Fruit fly (Drosophila melanogaster) whole organism, embryonic: Measurements from ENCODE around the gene Alp10.

Experiments
- BEAF-32 ChIP-seq: fragments of 200-800 bp; sonication (Bioruptor generic); optimal IDR thresholded peaks from 3 replicates; lab custom pipeline; 2017; ENCODE audit warnings: missing biosample characterization, missing genetic modification characterization, mild to moderate bottlenecking, moderate library complexity, missing genetic modification reagents
- Blimp-1 ChIP-seq: fragments of 200-800 bp; sonication (Bioruptor generic); optimal IDR thresholded peaks from 3 replicates; lab custom pipeline; 2018; ENCODE audit warnings: missing biosample characterization, missing genetic modification characterization, mild to moderate bottlenecking, moderate library complexity, missing genetic modification reagents
- CG10959 ChIP-seq: fragments of 200-800 bp; sonication (Bioruptor generic); IDR thresholded peaks from 2 replicates; pipeline ENCODE4 v1.3.6; 2022; ENCODE audit warnings: missing biosample characterization, missing genetic modification characterization
- CG11093 ChIP-seq: fragments of 200-800 bp; sonication (Bioruptor generic); IDR thresholded peaks from 3 replicates; pipeline ENCODE4 v1.3.6; 2022; ENCODE audit warnings: missing biosample characterization, missing genetic modification characterization
- CG15011 ChIP-seq: fragments of 200-800 bp; sonication (Bioruptor generic); optimal IDR thresholded peaks from 3 replicates; lab custom pipeline; 2018; ENCODE audit warnings: missing biosample characterization, mild to moderate bottlenecking, missing genetic modification characterization
- CG15514 ChIP-seq: fragments of 200-800 bp; sonication (Bioruptor generic); optimal IDR thresholded peaks from 3 replicates; lab custom pipeline; 2017; ENCODE audit warnings: missing biosample characterization, missing genetic modification characterization, mild to moderate bottlenecking, moderate library complexity, missing genetic modification reagents
- CG2116 ChIP-seq: fragments of 200-800 bp; sonication (Bioruptor generic); optimal IDR thresholded peaks from 3 replicates; lab custom pipeline; 2018; ENCODE audit warnings: missing biosample characterization, mild to moderate bottlenecking, missing genetic modification characterization
- CG2712 ChIP-seq: fragments of 200-800 bp; optimal IDR thresholded peaks from 3 replicates; lab custom pipeline; 2019; ENCODE audit warnings: missing biosample characterization, mild to moderate bottlenecking, missing genetic modification characterization, moderate library complexity
- CG2889 ChIP-seq: fragments of 200-800 bp; sonication (Bioruptor generic); IDR thresholded peaks from 3 replicates; pipeline ENCODE4 v1.3.6; 2022; ENCODE audit warnings: missing biosample characterization, missing genetic modification characterization
- CG32772 ChIP-seq: fragments of 200-800 bp; sonication (Bioruptor generic); IDR thresholded peaks from 2 replicates; pipeline ENCODE4 v1.3.6; 2022; ENCODE audit warnings: missing biosample characterization, missing genetic modification characterization
- CG3407 ChIP-seq: fragments of 200-800 bp; sonication (Bioruptor generic); optimal IDR thresholded peaks from 2 replicates; lab custom pipeline; 2018; ENCODE audit warnings: missing biosample characterization, mild to moderate bottlenecking, missing genetic modification characterization
- CG34376 ChIP-seq: fragments of 200-800 bp; sonication (Bioruptor generic); optimal IDR thresholded peaks from 2 replicates; lab custom pipeline; 2018; ENCODE audit warnings: missing biosample characterization, mild to moderate bottlenecking, missing genetic modification characterization
- CG3726 ChIP-seq: fragments of 200-800 bp; sonication (Bioruptor generic); IDR thresholded peaks from 3 replicates; pipeline ENCODE4, ENCODE4 v1.3.6; 2022; ENCODE audit warnings: missing biosample characterization, missing genetic modification characterization
- CG4854 ChIP-seq: fragments of 200-800 bp; sonication (Bioruptor generic); optimal IDR thresholded peaks from 2 replicates; lab custom pipeline; 2016; ENCODE audit warnings: missing biosample characterization, missing genetic modification characterization, inconsistent platforms
- CG5245 ChIP-seq: fragments of 200-800 bp; sonication (Bioruptor generic); optimal IDR thresholded peaks from 3 replicates; lab custom pipeline; 2016; ENCODE audit warnings: missing biosample characterization, missing genetic modification characterization
- CG6689 ChIP-seq: fragments of 200-800 bp; sonication (Bioruptor generic); IDR thresholded peaks from 2 replicates; pipeline ENCODE4 v1.3.6; 2022; ENCODE audit warnings: missing biosample characterization, missing genetic modification characterization
- CG7786 ChIP-seq: fragments of 200-800 bp; sonication (Bioruptor generic); optimal IDR thresholded peaks from 2 replicates; lab custom pipeline; 2016; ENCODE audit warnings: missing biosample characterization, missing genetic modification characterization
- CG7928 ChIP-seq: fragments of 200-800 bp; sonication (Bioruptor generic); optimal IDR thresholded peaks from 2 replicates; lab custom pipeline; 2017; ENCODE audit warnings: missing biosample characterization, mild to moderate bottlenecking, missing genetic modification characterization
- CG8765 ChIP-seq: fragments of 200-800 bp; sonication (Bioruptor generic); IDR thresholded peaks from 2 replicates; pipeline ENCODE4 v1.3.6; 2022; ENCODE audit warnings: missing biosample characterization, missing genetic modification characterization
- CG9797 ChIP-seq: fragments of 200-800 bp; sonication (Bioruptor generic); optimal IDR thresholded peaks from 3 replicates; lab custom pipeline; 2018; ENCODE audit warnings: missing biosample characterization, mild to moderate bottlenecking, missing genetic modification characterization
- Dll ChIP-seq: fragments of 200-800 bp; sonication (Bioruptor generic); IDR thresholded peaks from 4 replicates; pipeline ENCODE4 v1.3.6; 2022; ENCODE audit warnings: missing biosample characterization, missing genetic modification characterization; ENCODE audit not compliant: partially characterized antibody
- H2.0 ChIP-seq: fragments of 200-800 bp; sonication (Bioruptor generic); IDR thresholded peaks from 2 replicates; pipeline ENCODE4 v1.3.6; 2022; ENCODE audit warnings: missing biosample characterization, missing genetic modification characterization
- HLH3B ChIP-seq: fragments of 200-800 bp; sonication (Bioruptor generic); IDR thresholded peaks from 2 replicates; pipeline ENCODE4 v1.3.6; 2022; ENCODE audit warnings: missing biosample characterization, missing genetic modification characterization
- HLH4C ChIP-seq: fragments of 200-800 bp; sonication (Bioruptor generic); IDR thresholded peaks from 3 replicates; pipeline ENCODE4 v1.3.6; 2022; ENCODE audit warnings: missing biosample characterization, missing genetic modification characterization; ENCODE audit not compliant: partially characterized antibody
- HLHmδ ChIP-seq: fragments of 200-800 bp; sonication (Bioruptor generic); optimal IDR thresholded peaks from 2 replicates; lab custom pipeline; 2018; ENCODE audit warnings: missing biosample characterization, mild to moderate bottlenecking, missing genetic modification characterization, moderate library complexity
- Meics ChIP-seq: fragments of 200-800 bp; sonication (Bioruptor generic); optimal IDR thresholded peaks from 2 replicates; lab custom pipeline; 2017; ENCODE audit warnings: missing biosample characterization, mild to moderate bottlenecking, missing genetic modification characterization
- Ptx1 ChIP-seq: fragments of 200-800 bp; sonication (Bioruptor generic); IDR thresholded peaks from 2 replicates; pipeline ENCODE4 v1.3.6; 2022; ENCODE audit warnings: missing biosample characterization, missing genetic modification characterization
- YL-1 ChIP-seq: fragments of 200-800 bp; sonication (Bioruptor generic); optimal IDR thresholded peaks from 3 replicates; lab custom pipeline; 2017; ENCODE audit warnings: missing biosample characterization, mild to moderate bottlenecking, missing genetic modification characterization
- abd-A ChIP-seq: fragments of 200-800 bp; sonication (Bioruptor generic); optimal IDR thresholded peaks from 3 replicates; lab custom pipeline; 2019; ENCODE audit warnings: missing biosample characterization, mild to moderate bottlenecking, missing genetic modification characterization, moderate library complexity
- chm ChIP-seq: fragments of 200-800 bp; sonication (Bioruptor generic); IDR thresholded peaks from 2 replicates; pipeline ENCODE4 v1.3.6; 2022; ENCODE audit warnings: missing biosample characterization, missing genetic modification characterization
- chn ChIP-seq: fragments of 200-800 bp; sonication (Bioruptor generic); optimal IDR thresholded peaks from 2 replicates; lab custom pipeline; 2016; ENCODE audit warnings: missing biosample characterization, missing genetic modification characterization
- crol ChIP-seq: fragments of 200-800 bp; sonication (Bioruptor generic); IDR thresholded peaks from 2 replicates; pipeline ENCODE4 v1.3.6; 2022; ENCODE audit warnings: missing biosample characterization, missing genetic modification characterization
- dimm ChIP-seq: fragments of 200-800 bp; sonication (Bioruptor generic); IDR thresholded peaks from 2 replicates; pipeline ENCODE4 v1.3.6; 2022; ENCODE audit warnings: missing biosample characterization, missing genetic modification characterization
- gcm ChIP-seq: fragments of 200-800 bp; sonication (Bioruptor generic); optimal IDR thresholded peaks from 2 replicates; lab custom pipeline; 2019; ENCODE audit warnings: missing biosample characterization, mild to moderate bottlenecking, missing genetic modification characterization, moderate library complexity
- gfzf ChIP-seq: fragments of 200-800 bp; sonication (Bioruptor generic); optimal IDR thresholded peaks from 2 replicates; lab custom pipeline; 2016; ENCODE audit warnings: missing biosample characterization, mild to moderate bottlenecking, missing genetic modification characterization, moderate library complexity
- hkb ChIP-seq, 2 experiments: fragments of 200-800 bp in 1 of 2; fragments of >200 bp in 1 of 2; sonication (Bioruptor generic) in 1 of 2; IDR thresholded peaks in 1 of 2; optimal IDR thresholded peaks in 1 of 2; 2 replicates each; pipeline versions ENCODE4 v1.3.6 to Lab custom; 2017 to 2022; ENCODE audit warnings: missing biosample characterization in 1 of 2, missing genetic modification characterization in 1 of 2
- nerfin-1 ChIP-seq: fragments of 200-800 bp; sonication (Bioruptor generic); optimal IDR thresholded peaks from 3 replicates; lab custom pipeline; 2019; ENCODE audit warnings: missing biosample characterization, mild to moderate bottlenecking, missing genetic modification characterization, moderate library complexity
- pan ChIP-seq, 4 experiments: fragments of >200 bp in 3 of 4; fragments of 200-800 bp in 1 of 4; sonication (Bioruptor generic) in 1 of 4; optimal IDR thresholded peaks in 3 of 4; IDR thresholded peaks in 1 of 4; 2 replicates each; pipeline versions ENCODE4 v1.3.6 to Lab custom; 2017 to 2022; ENCODE audit warnings: missing biosample characterization in 2 of 4, missing genetic modification characterization in 2 of 4, mixed read lengths in 1 of 4
- psq ChIP-seq: fragments of 200-800 bp; sonication (Bioruptor generic); optimal IDR thresholded peaks from 2 replicates; lab custom pipeline; 2017; ENCODE audit warnings: missing biosample characterization, missing genetic modification characterization
- ranshi ChIP-seq: fragments of 200-800 bp; sonication (Bioruptor generic); IDR thresholded peaks from 2 replicates; pipeline ENCODE4 v1.3.6; 2022; ENCODE audit warnings: missing biosample characterization, missing genetic modification characterization
- stc ChIP-seq: fragments of 200-800 bp; sonication (Bioruptor generic); IDR thresholded peaks from 2 replicates; pipeline ENCODE4 v1.3.6; 2022; ENCODE audit warnings: missing biosample characterization, missing genetic modification characterization
- stwl ChIP-seq: fragments of 200-800 bp; sonication (Bioruptor generic); optimal IDR thresholded peaks from 3 replicates; lab custom pipeline; 2018; ENCODE audit warnings: missing biosample characterization, mild to moderate bottlenecking, missing genetic modification characterization, moderate library complexity
- unc-4 ChIP-seq: fragments of 200-800 bp; sonication (Bioruptor generic); IDR thresholded peaks from 2 replicates; pipeline ENCODE4 v1.3.6; 2022; ENCODE audit warnings: missing biosample characterization, missing genetic modification characterization; ENCODE audit not compliant: partially characterized antibody
- unpg ChIP-seq: fragments of 200-800 bp; sonication (Bioruptor generic); optimal IDR thresholded peaks from 3 replicates; lab custom pipeline; 2018; ENCODE audit warnings: missing biosample characterization, mild to moderate bottlenecking, missing genetic modification characterization, moderate library complexity

Alp10 gene

dm6 chr3L:5563309-5564182 is 31.5 kb downstream of the Alp10 start, which contains the start of the genes ScsbetaG and Sras (continued):
- TF ChIP-seq CG3726 (GFP tag; lab: Robert Waterston, UW) (no peak), CG6689 (GFP tag; lab: Robert Waterston, UW) (no peak), pan (optimal IDR thresholded peaks at IDR 0.05; lab: Kevin White, UChicago) (no peak), pan (GFP tag; optimal IDR thresholded peaks at IDR 0.05 in 1 of 2, IDR thresholded peaks at IDR 0.05 in 1 of 2) (no peak), Meics (GFP tag; lab: Kevin White, UChicago) (no peak), CG34376 (GFP tag; lab: Kevin White, UChicago) (no peak)
- TF ChIP-seq, all 482 proteins: peak for 66

DNA sequence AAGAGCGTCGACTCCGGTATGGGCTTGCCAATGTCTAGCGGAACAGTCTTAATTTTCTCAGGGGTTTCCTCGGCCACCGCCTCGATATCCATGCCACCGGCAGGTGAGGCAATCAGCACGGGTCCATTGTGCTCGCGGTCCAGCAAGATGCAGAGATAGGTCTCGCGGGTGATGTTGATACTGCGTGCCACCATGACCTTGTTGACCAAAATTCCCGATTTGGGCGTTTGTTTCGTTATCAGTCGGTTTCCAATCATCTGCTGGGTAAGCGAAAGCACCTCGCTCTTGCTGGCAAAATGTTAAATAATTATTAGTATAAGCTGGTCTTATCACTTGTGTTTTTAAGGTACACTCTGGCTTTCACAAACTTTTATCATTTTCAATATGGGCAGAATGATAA is 32.5 kb downstream of the Alp10 start:
- TF ChIP-seq CG10959 (GFP tag; lab: Robert Waterston, UW) (no peak), chm (GFP tag; lab: Robert Waterston, UW) (0 out of 2 replicates have a peak, but pooled peaks have one; percentile 8)

DNA sequence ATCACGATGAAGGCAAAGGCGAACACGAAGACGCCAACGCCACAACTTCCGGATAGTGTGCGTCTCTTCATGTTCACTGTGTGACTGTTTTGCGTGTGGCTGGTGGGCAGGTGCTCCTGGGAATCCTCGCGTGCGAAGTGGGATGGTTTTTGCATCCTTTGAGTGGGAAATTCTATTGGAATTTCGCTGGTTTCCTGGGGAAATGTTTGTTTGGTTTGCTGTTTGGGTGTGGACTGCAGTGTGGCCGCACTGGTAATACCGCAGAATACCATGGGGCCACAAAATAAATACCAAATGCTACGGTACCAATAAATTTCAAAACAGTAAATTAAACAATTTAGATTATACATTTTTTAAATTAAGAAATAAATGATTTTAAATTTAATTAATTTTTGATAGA is 33.7 kb downstream of the Alp10 start, which contains the start of gene sinu:
TSS of gene sinu (minus strand) at position 258 of the 400 bp plus-strand sequence.
- TF ChIP-seq crol (GFP tag; lab: Robert Waterston, UW) (no peak), CG3407 (GFP tag; lab: Kevin White, UChicago) (no peak), HLH4C (GFP tag; lab: Robert Waterston, UW) (no peak), psq (GFP tag; lab: Kevin White, UChicago) (no peak), unc-4 (GFP tag; lab: Robert Waterston, UW) (no peak), CG15011 (no peak), CG4854 (GFP tag; lab: Kevin White, UChicago) (no peak), H2.0 (GFP tag; lab: Robert Waterston, UW) (no peak), CG8765 (GFP tag; lab: Robert Waterston, UW) (no peak), abd-A (no peak), HLHmδ (GFP tag; lab: Kevin White, UChicago) (no peak), Blimp-1 (GFP tag; lab: Kevin White, UChicago) (no peak), Ptx1 (no peak), CG15514 (peak; percentile 97), nerfin-1 (tag; lab: Kevin White, UChicago) (peak; percentile 55), CG2116 (GFP tag; lab: Kevin White, UChicago) (no peak), hkb (optimal IDR thresholded peaks at IDR 0.05; lab: Kevin White, UChicago) (no peak), hkb (GFP tag; IDR thresholded peaks at IDR 0.05; lab: Robert Waterston, UW) (no peak), gfzf (peak; percentile 67), BEAF-32 (GFP tag; lab: Kevin White, UChicago) (peak; percentile 11), CG2889 (GFP tag; lab: Robert Waterston, UW) (no peak), unpg (GFP tag; lab: Kevin White, UChicago) (no peak), CG7786 (GFP tag; lab: Kevin White, UChicago) (no peak), CG32772 (GFP tag; lab: Robert Waterston, UW) (no peak), chn (GFP tag; lab: Kevin White, UChicago) (no peak), CG5245 (GFP tag; lab: Kevin White, UChicago) (no peak), ranshi (GFP tag; lab: Robert Waterston, UW) (no peak), CG7928 (no peak), stwl (tag; lab: Kevin White, UChicago) (peak; percentile 64), dimm (GFP tag; lab: Robert Waterston, UW) (no peak), CG9797 (GFP tag; lab: Kevin White, UChicago) (peak; percentile 66), YL-1 (GFP tag; lab: Kevin White, UChicago) (peak; percentile 70), CG2712 (peak; percentile 28), stc (GFP tag; lab: Robert Waterston, UW) (no peak), gcm (GFP tag; lab: Kevin White, UChicago) (no peak), Dll (0 out of 4 replicates have a peak, but pooled peaks have one; percentile 28), CG11093 (GFP tag; lab: Robert Waterston, UW) (no peak), HLH3B (GFP tag; lab: Robert Waterston, UW) (no peak)
